Worm (Caenorhabditis elegans): ENCODE results near the gene srn-1.

DNA sequence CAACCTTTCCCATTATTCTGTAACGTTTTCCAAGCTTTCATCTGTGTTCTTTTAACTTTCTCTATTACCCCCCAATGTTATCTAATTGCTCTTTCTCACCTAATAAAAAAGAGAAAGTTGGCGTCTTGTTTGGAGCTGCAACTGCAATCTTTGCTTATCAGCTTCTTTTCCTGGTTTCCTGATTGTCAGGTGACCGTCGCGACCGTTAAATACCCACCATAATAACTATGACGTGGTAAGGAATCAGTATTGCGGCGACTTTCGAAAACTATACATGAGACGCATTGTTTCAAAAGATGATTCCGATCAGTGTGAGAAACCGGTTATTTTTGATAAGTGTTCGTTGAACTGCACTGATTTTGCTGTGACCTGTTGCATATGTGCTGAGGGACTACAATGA lies 11.0 kb downstream of the srn-1 start:
- TF ChIP-seq aly-2 (tag; optimal IDR thresholded peaks at IDR 0.05) (no peak), nhr-12 (tag; optimal IDR thresholded peaks at IDR 0.05) (no peak), ztf-11 (tag; optimal IDR thresholded peaks at IDR 0.05) (no peak), unc-62 (GFP tag; optimal IDR thresholded peaks at IDR 0.05) (no peak), skn-1 (tag; optimal IDR thresholded peaks at IDR 0.05) (no peak), ZK546.5 (tag; optimal IDR thresholded peaks at IDR 0.05) (no peak)

Data from whole organism, L2 larva.